Worm (Caenorhabditis elegans) whole organism, L4 larva: ENCODE measurements around the gene R05G6.4.

Source experiments
- D1046.2 ChIP-seq: fragments of 200-800 bp; sonication (Bioruptor generic); IDR thresholded peaks from 2 replicates; pipeline ENCODE4 v1.3.6; 2022; ENCODE audit warnings: missing genetic modification characterization, missing compliant biosample characterization
- F26F4.8 ChIP-seq: fragments of 200-800 bp; sonication (Bioruptor generic); conservative IDR thresholded peaks from 2 replicates; pipeline ENCODE4 v1.3.6; 2022; ENCODE audit warnings: missing genetic modification characterization, missing compliant biosample characterization
- F44E2.7 ChIP-seq: fragments of 200-800 bp; sonication (Bioruptor generic); IDR thresholded peaks from 2 replicates; pipeline ENCODE4 v2.1.2; 2022; ENCODE audit warnings: missing genetic modification characterization, missing compliant biosample characterization
- F49E8.2 ChIP-seq: sonication (generic microtip); optimal IDR thresholded peaks from 2 replicates; lab custom pipeline; 2016; ENCODE audit warnings: missing compliant biosample characterization, mild to moderate bottlenecking, missing genetic modification characterization, borderline replicate concordance
- R02D3.7 ChIP-seq: fragments of 150-350 bp; sonication (generic microtip); optimal IDR thresholded peaks from 3 replicates; lab custom pipeline; 2014; ENCODE audit warnings: missing biosample characterization, missing genetic modification characterization
- T20F7.1 ChIP-seq: fragments of 200-800 bp; sonication (Bioruptor generic); optimal IDR thresholded peaks from 2 replicates; lab custom pipeline; 2018; ENCODE audit warnings: mild to moderate bottlenecking, missing genetic modification characterization, missing compliant biosample characterization
- Y105C5A.15 ChIP-seq: fragments of 200-800 bp; sonication (Bioruptor generic); IDR thresholded peaks from 2 replicates; pipeline ENCODE4 v1.3.6; 2022; ENCODE audit warnings: missing genetic modification characterization, missing compliant biosample characterization
- Y48G9A.11 ChIP-seq: fragments of 200-800 bp; sonication (Bioruptor generic); IDR thresholded peaks from 2 replicates; pipeline ENCODE4 v1.3.6; 2022; ENCODE audit warnings: missing genetic modification reagents, missing genetic modification characterization, missing compliant biosample characterization
- Y5F2A.4 ChIP-seq: fragments of 200-800 bp; sonication (Bioruptor generic); optimal IDR thresholded peaks from 2 replicates; lab custom pipeline; 2018; ENCODE audit warnings: mild to moderate bottlenecking, missing genetic modification characterization, missing compliant biosample characterization
- Y75B8A.6 ChIP-seq: fragments of 200-800 bp; sonication (Bioruptor generic); IDR thresholded peaks from 2 replicates; pipeline ENCODE4 v1.3.6; 2022; ENCODE audit warnings: missing genetic modification reagents, missing genetic modification characterization, missing compliant biosample characterization
- ZK337.2 ChIP-seq: fragments of 200-800 bp; sonication (Bioruptor generic); IDR thresholded peaks from 2 replicates; pipeline ENCODE4 v1.3.6; 2022; ENCODE audit warnings: missing genetic modification reagents, missing genetic modification characterization, missing compliant biosample characterization
- aha-1 ChIP-seq: fragments of 150-350 bp; peaks from one replicate; lab custom pipeline; 2014; ENCODE audit warnings: missing biosample characterization, missing genetic modification characterization
- ceh-28 ChIP-seq: fragments of 150-350 bp; optimal IDR thresholded peaks from 2 replicates; lab custom pipeline; 2014; ENCODE audit warnings: missing biosample characterization, missing genetic modification reagents, missing genetic modification characterization
- cey-2 ChIP-seq: sonication (generic microtip); optimal IDR thresholded peaks from 3 replicates; lab custom pipeline; 2017; ENCODE audit warnings: missing genetic modification characterization, mild to moderate bottlenecking, missing compliant biosample characterization, antibody characterized with exemption, borderline replicate concordance; ENCODE audit not compliant: insufficient read depth
- daf-19 ChIP-seq: fragments of 200-800 bp; sonication (Bioruptor generic); conservative IDR thresholded peaks from 2 replicates; pipeline ENCODE4 v1.3.6; 2022; ENCODE audit warnings: missing genetic modification characterization, missing compliant biosample characterization
- dmd-6 ChIP-seq: fragments of 200-800 bp; sonication (Bioruptor generic); IDR thresholded peaks from 2 replicates; pipeline ENCODE4 v1.3.6; 2022; ENCODE audit warnings: missing genetic modification reagents, missing genetic modification characterization, missing compliant biosample characterization
- dmd-9 ChIP-seq: fragments of 200-800 bp; sonication (Bioruptor generic); IDR thresholded peaks from 2 replicates; pipeline ENCODE4 v1.3.6; 2022; ENCODE audit warnings: missing genetic modification reagents, missing genetic modification characterization, missing compliant biosample characterization
- dpl-1 ChIP-seq: fragments of 150-350 bp; optimal IDR thresholded peaks from 2 replicates; lab custom pipeline; 2014; ENCODE audit warnings: missing biosample characterization, missing genetic modification reagents, missing genetic modification characterization
- duxl-1 ChIP-seq: sonication (generic microtip); optimal IDR thresholded peaks from 2 replicates; lab custom pipeline; 2016; ENCODE audit warnings: mild to moderate bottlenecking, missing genetic modification characterization, moderate library complexity, missing compliant biosample characterization; ENCODE audit not compliant: poor library complexity
- dve-1 ChIP-seq: sonication (generic microtip); optimal IDR thresholded peaks from 2 replicates; lab custom pipeline; 2017; ENCODE audit warnings: antibody characterized with exemption, mild to moderate bottlenecking, missing genetic modification characterization, missing compliant biosample characterization; ENCODE audit not compliant: insufficient read depth
- egl-27 ChIP-seq: sonication (generic microtip); optimal IDR thresholded peaks from 3 replicates; lab custom pipeline; 2017; ENCODE audit warnings: missing biosample characterization, missing genetic modification reagents, missing genetic modification characterization
- fkh-10 ChIP-seq: fragments of 150-350 bp; optimal IDR thresholded peaks from 2 replicates; lab custom pipeline; 2014; ENCODE audit warnings: missing biosample characterization, missing genetic modification reagents, missing genetic modification characterization
- gei-8 ChIP-seq: fragments of 200-800 bp; sonication (Bioruptor generic); optimal IDR thresholded peaks from 2 replicates; lab custom pipeline; 2018; ENCODE audit warnings: mild to moderate bottlenecking, missing genetic modification characterization, missing compliant biosample characterization
- hif-1 ChIP-seq, 2 experiments: sonication (generic microtip); optimal IDR thresholded peaks; 2 replicates each; lab custom pipeline; 2016 to 2017; ENCODE audit warnings: missing compliant biosample characterization in 2 of 2, missing genetic modification characterization in 2 of 2, missing genetic modification reagents in 2 of 2, missing genotype in 2 of 2, mild to moderate bottlenecking in 1 of 2
- hlh-11 ChIP-seq: fragments of 200-800 bp; sonication (Bioruptor generic); optimal IDR thresholded peaks from 2 replicates; lab custom pipeline; 2018; ENCODE audit warnings: mild to moderate bottlenecking, missing genetic modification characterization, missing compliant biosample characterization
- lin-1 ChIP-seq: fragments of 200-800 bp; sonication (Bioruptor generic); IDR thresholded peaks from 2 replicates; pipeline ENCODE4 v1.3.6; 2022; ENCODE audit warnings: missing genetic modification reagents, missing genetic modification characterization, missing compliant biosample characterization
- lin-38 ChIP-seq: fragments of 200-800 bp; sonication (Bioruptor generic); IDR thresholded peaks from 2 replicates; pipeline ENCODE4 v1.3.6; 2022; ENCODE audit warnings: missing genetic modification reagents, missing genetic modification characterization, missing compliant biosample characterization
- lin-39 ChIP-seq: fragments of 150-350 bp; optimal IDR thresholded peaks from 2 replicates; lab custom pipeline; 2014; ENCODE audit warnings: missing biosample characterization, missing genetic modification reagents, missing genetic modification characterization
- lsy-2 ChIP-seq, 2 experiments: fragments of 150-350 bp in 1 of 2; sonication (generic microtip) in 1 of 2; optimal IDR thresholded peaks; 2 replicates each; lab custom pipeline; 2014 to 2017; ENCODE audit warnings: missing biosample characterization in 2 of 2, missing genetic modification characterization in 2 of 2
- mdt-29 ChIP-seq: fragments of 200-800 bp; sonication (Bioruptor generic); IDR thresholded peaks from 2 replicates; pipeline ENCODE4 v1.3.6; 2022; ENCODE audit warnings: missing genetic modification reagents, missing genetic modification characterization, missing compliant biosample characterization
- mep-1 ChIP-seq: fragments of 150-350 bp; sonication (generic microtip); optimal IDR thresholded peaks from 3 replicates; lab custom pipeline; 2014; ENCODE audit warnings: missing biosample characterization, missing genetic modification characterization
- mxl-2 ChIP-seq: fragments of 200-800 bp; sonication (Bioruptor generic); conservative IDR thresholded peaks from 2 replicates; pipeline ENCODE4 v1.3.6; 2022; ENCODE audit warnings: missing genetic modification reagents, missing genetic modification characterization, missing compliant biosample characterization
- mxl-3 ChIP-seq: fragments of 200-800 bp; sonication (Bioruptor generic); optimal IDR thresholded peaks from 2 replicates; lab custom pipeline; 2018; ENCODE audit warnings: mild to moderate bottlenecking, missing genetic modification characterization, missing compliant biosample characterization
- nhr-102 ChIP-seq: sonication (generic microtip); optimal IDR thresholded peaks from 2 replicates; lab custom pipeline; 2016; ENCODE audit warnings: mild to moderate bottlenecking, missing genetic modification characterization, moderate library complexity, missing compliant biosample characterization
- nhr-11 ChIP-seq: fragments of 150-350 bp; optimal IDR thresholded peaks from 2 replicates; lab custom pipeline; 2014; ENCODE audit warnings: missing biosample characterization, missing genetic modification characterization
- nhr-77 ChIP-seq: fragments of 150-350 bp; optimal IDR thresholded peaks from 2 replicates; lab custom pipeline; 2014; ENCODE audit warnings: missing biosample characterization, missing genetic modification characterization
- pha-4 ChIP-seq, 2 experiments: fragments of 150-350 bp in 1 of 2; fragments of 200-800 bp in 1 of 2; sonication (Bioruptor generic) in 1 of 2; IDR thresholded peaks in 1 of 2; optimal IDR thresholded peaks in 1 of 2; 2 replicates each; pipeline versions ENCODE4 v1.3.6 to Lab custom; 2014 to 2022; ENCODE audit warnings: missing genetic modification characterization in 2 of 2, missing genetic modification reagents in 2 of 2, missing biosample characterization in 1 of 2, missing compliant biosample characterization in 1 of 2
- saeg-2 ChIP-seq: fragments of 200-800 bp; sonication (Bioruptor generic); IDR thresholded peaks from 2 replicates; pipeline ENCODE4 v1.3.6; 2022; ENCODE audit warnings: missing genetic modification reagents, missing genetic modification characterization, missing compliant biosample characterization
- sdz-12 ChIP-seq: fragments of 200-800 bp; sonication (Bioruptor generic); optimal IDR thresholded peaks from 2 replicates; lab custom pipeline; 2018; ENCODE audit warnings: mild to moderate bottlenecking, missing genetic modification characterization, missing compliant biosample characterization
- set-16 ChIP-seq: fragments of 200-800 bp; sonication (Bioruptor generic); IDR thresholded peaks from 2 replicates; pipeline ENCODE4 v1.3.6; 2022; ENCODE audit warnings: missing genetic modification reagents, missing genetic modification characterization, missing compliant biosample characterization
- skn-1 ChIP-seq: fragments of 150-350 bp; optimal IDR thresholded peaks from 2 replicates; lab custom pipeline; 2014; ENCODE audit warnings: missing biosample characterization, missing genetic modification characterization
- snpc-1.2 ChIP-seq: fragments of 200-800 bp; sonication (Bioruptor generic); IDR thresholded peaks from 2 replicates; pipeline ENCODE4 v1.3.6; 2022; ENCODE audit warnings: missing genetic modification reagents, missing genetic modification characterization, missing compliant biosample characterization
- snpc-4 ChIP-seq: fragments of 150-350 bp; optimal IDR thresholded peaks from 2 replicates; lab custom pipeline; 2014; ENCODE audit warnings: missing biosample characterization, missing genetic modification characterization
- spr-3 ChIP-seq: fragments of 200-800 bp; sonication (Bioruptor generic); optimal IDR thresholded peaks from 2 replicates; lab custom pipeline; 2018; ENCODE audit warnings: mild to moderate bottlenecking, missing genetic modification characterization, missing compliant biosample characterization
- unc-130 ChIP-seq: sonication (generic microtip); optimal IDR thresholded peaks from 2 replicates; lab custom pipeline; 2016; ENCODE audit warnings: missing genetic modification reagents, missing genetic modification characterization, missing compliant biosample characterization
- unc-39 ChIP-seq: sonication (generic microtip); optimal IDR thresholded peaks from 2 replicates; lab custom pipeline; 2017; ENCODE audit warnings: missing biosample characterization, missing genetic modification characterization
- zip-2 ChIP-seq: fragments of 150-350 bp; optimal IDR thresholded peaks from 2 replicates; lab custom pipeline; 2014; ENCODE audit warnings: missing biosample characterization, missing genetic modification characterization

The R05G6.4 gene

DNA sequence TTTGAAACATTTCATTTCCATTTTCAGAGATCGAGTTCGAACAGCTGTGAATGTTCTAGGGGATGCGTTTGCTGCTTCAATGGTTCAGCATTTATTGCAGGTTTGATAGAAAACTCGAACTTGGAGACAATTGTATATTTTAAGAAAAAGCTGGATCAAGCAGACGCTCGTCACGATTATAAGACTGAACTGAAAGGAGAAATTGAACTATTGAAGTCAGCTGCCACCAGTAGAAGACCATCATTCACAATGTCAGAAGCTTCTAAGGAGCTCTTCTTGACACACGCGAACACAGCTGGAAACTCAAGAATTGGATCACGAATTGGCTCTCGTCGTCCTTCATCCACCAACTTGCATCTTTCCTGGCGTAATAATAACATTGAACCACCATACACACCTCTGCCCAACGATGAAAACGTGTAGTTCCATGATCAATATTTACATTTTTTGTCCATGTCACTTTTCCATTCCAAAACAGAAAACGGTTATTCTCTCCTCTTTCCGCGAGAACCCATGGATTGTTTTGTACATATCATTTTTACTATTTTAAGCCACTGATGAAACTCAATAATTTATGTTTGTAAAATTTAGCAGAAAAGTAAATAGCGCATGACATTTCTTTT, 7.1 kb upstream of the R05G6.4 start (continued):
- TF ChIP-seq F26F4.8 (GFP tag; lab: Robert Waterston, UW) (0 out of 2 replicates have a peak, but pooled peaks have one; percentile 12), dmd-6 (GFP tag; lab: Robert Waterston, UW) (peak; percentile 40), fkh-10 (GFP tag; lab: Kevin White, UChicago) (no peak), snpc-1.2 (GFP tag; lab: Robert Waterston, UW) (peak; percentile 71), egl-27 (no peak), R02D3.7 (no peak), pha-4 (GFP tag; IDR thresholded peaks at IDR 0.05; lab: Robert Waterston, UW) (peak; percentile 55), pha-4 (tag; optimal IDR thresholded peaks at IDR 0.05; lab: Kevin White, UChicago) (no peak), lin-39 (no peak), saeg-2 (GFP tag; lab: Robert Waterston, UW) (no peak), hif-1 (tag; optimal IDR thresholded peaks at IDR 0.05; lab: Kevin White, UChicago) (no peak), mep-1 (tag; lab: Kevin White, UChicago) (peak; percentile 61), unc-130 (GFP tag; lab: Kevin White, UChicago) (peak; percentile 31), F49E8.2 (peak; percentile 45)

DNA sequence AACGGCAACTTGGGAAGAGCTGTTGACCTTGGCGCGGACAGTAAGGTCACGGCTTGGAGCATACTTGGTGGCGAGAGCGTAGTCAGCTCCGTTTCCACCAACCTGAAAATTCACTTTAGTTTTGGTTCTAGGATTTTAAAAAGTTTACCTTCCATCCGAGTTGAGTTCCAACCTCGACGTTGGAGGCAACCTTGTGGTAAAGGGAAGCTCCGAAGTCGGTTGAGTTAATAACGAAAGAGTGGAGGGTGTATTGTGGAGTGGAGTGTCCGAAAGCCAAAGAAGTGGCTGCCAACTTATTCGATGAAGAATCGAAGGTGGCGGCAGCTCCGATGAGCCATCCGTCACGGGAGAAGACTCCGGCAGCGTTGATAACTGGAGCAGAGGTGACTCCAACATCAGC, 6.3 kb upstream of the R05G6.4 start:
- TF ChIP-seq daf-19: no peak
- TF ChIP-seq Y105C5A.15 (GFP tag; lab: Robert Waterston, UW): no peak
- TF ChIP-seq duxl-1: no peak
- 0 out of 2 replicates have a peak, but pooled peaks have one; percentile 36 for TF ChIP-seq dmd-9 (GFP tag; lab: Robert Waterston, UW)
- TF ChIP-seq Y5F2A.4 (GFP tag; lab: Kevin White, UChicago): no peak
- peak; percentile 36; the same call in 1 of the 2 replicates for TF ChIP-seq set-16 (GFP tag; lab: Robert Waterston, UW)
- TF ChIP-seq spr-3: no peak
- 0 out of 2 replicates have a peak, but pooled peaks have one; percentile 11 for TF ChIP-seq lin-38 (GFP tag; lab: Robert Waterston, UW)

DNA sequence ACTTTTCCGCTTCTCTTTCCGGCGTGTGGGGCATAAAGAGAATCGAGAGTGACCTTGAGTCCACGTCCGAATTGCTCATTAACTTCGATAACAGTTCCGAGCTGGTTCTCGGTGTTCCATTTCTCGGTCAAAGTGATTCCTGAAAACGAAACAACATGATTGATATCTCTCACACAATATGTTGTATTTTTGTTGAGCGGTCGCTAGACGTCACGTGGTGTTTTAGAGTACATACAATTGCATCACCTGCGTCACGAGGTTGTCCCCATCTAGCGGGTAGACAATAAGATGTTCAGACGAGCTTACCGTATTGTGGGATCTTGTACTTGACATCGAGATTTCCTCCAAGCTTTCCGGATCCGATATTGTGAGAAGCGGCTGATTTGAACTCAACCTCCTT, 5.7 kb upstream of the R05G6.4 start:
- TF ChIP-seq lin-1 (GFP tag; lab: Robert Waterston, UW): no peak
- peak; percentile 55 for TF ChIP-seq dmd-6 (GFP tag; lab: Robert Waterston, UW)
- peak; percentile 71 for TF ChIP-seq hlh-11 (tag; lab: Kevin White, UChicago)
- TF ChIP-seq zip-2 (tag; lab: Kevin White, UChicago): no peak
- no peak for TF ChIP-seq ceh-28 (tag; lab: Kevin White, UChicago)
- TF ChIP-seq nhr-102: no peak
- TF ChIP-seq Y75B8A.6 (GFP tag; lab: Robert Waterston, UW): no peak
- peak; percentile 43 for TF ChIP-seq mxl-3
- TF ChIP-seq R02D3.7: no peak
- TF ChIP-seq Y48G9A.11: no peak
- TF ChIP-seq cey-2 (tag; lab: Kevin White, UChicago): no peak
- no peak for TF ChIP-seq gei-8
- TF ChIP-seq mxl-2 (GFP tag; lab: Robert Waterston, UW): no peak
- no peak for TF ChIP-seq set-16 (GFP tag; lab: Robert Waterston, UW)
- peak; percentile 13 to 52 for TF ChIP-seq lsy-2 (tag; optimal IDR thresholded peaks at IDR 0.05; lab: Kevin White, UChicago)
- peak; percentile 34 for TF ChIP-seq nhr-11 (tag; lab: Kevin White, UChicago)
- TF ChIP-seq duxl-1: peak; percentile 17
- no peak for TF ChIP-seq snpc-4
- peak; percentile 7 for TF ChIP-seq T20F7.1 (GFP tag; lab: Kevin White, UChicago)
- no peak for TF ChIP-seq sdz-12 (GFP tag; lab: Kevin White, UChicago)
- TF ChIP-seq dve-1 (tag; lab: Kevin White, UChicago): peak; percentile 42
- TF ChIP-seq dpl-1 (GFP tag; lab: Kevin White, UChicago): peak; percentile 2
- TF ChIP-seq ZK337.2 (GFP tag; lab: Robert Waterston, UW): no peak
- no peak for TF ChIP-seq skn-1 (tag; lab: Kevin White, UChicago)
- TF ChIP-seq mdt-29 (GFP tag; lab: Robert Waterston, UW): no peak
- TF ChIP-seq D1046.2: no peak
- no peak for TF ChIP-seq aha-1
- peak; percentile 24 for TF ChIP-seq nhr-77 (tag; lab: Kevin White, UChicago)
- no peak for TF ChIP-seq F44E2.7 (GFP tag; lab: Robert Waterston, UW)
- no peak for TF ChIP-seq unc-39 (tag; lab: Kevin White, UChicago)
